Worm (Caenorhabditis elegans): ENCODE data around the gene aipr-1.

The aipr-1 gene

ce11 chrII:6582758-6583157 lies 11.3 kb downstream of the aipr-1 start, which contains the start of gene C56C10.4:
C56C10.4 (plus strand) TSS chrII:6583058.
- TF ChIP-seq hlh-11 (tag; optimal IDR thresholded peaks at IDR 0.05) (no peak), attf-4 (tag; optimal IDR thresholded peaks at IDR 0.05) (no peak), lin-1 (GFP tag; IDR thresholded peaks at IDR 0.05) (no peak)

ce11 chrII:6581236-6581635 lies 12.8 kb downstream of the aipr-1 start, which contains the start of gene C56C10.6:
C56C10.6 (minus strand) TSS chrII:6581336.
- TF ChIP-seq ztf-11 (tag; optimal IDR thresholded peaks at IDR 0.05) (no peak), nhr-111 (GFP tag; optimal IDR thresholded peaks at IDR 0.05) (no peak)

- TF ChIP-seq dve-1 (tag; optimal IDR thresholded peaks at IDR 0.05; ENCODE audit: insufficient read depth) (no peak), ama-1 (optimal IDR thresholded peaks at IDR 0.05) (no peak), F10B5.3 (tag; optimal IDR thresholded peaks at IDR 0.05) (no peak), nhr-48 (tag; optimal IDR thresholded peaks at IDR 0.05) (no peak), daf-8 (GFP tag; IDR thresholded peaks at IDR 0.05) (no peak), rbr-2 (tag; optimal IDR thresholded peaks at IDR 0.05) (no peak), F49E8.2 (tag; optimal IDR thresholded peaks at IDR 0.05; ENCODE audit: borderline replicate concordance) (no peak), mes-2 (tag; optimal IDR thresholded peaks at IDR 0.05; ENCODE audit: poor library complexity, severe bottlenecking) (no peak), nhr-41 (GFP tag; IDR thresholded peaks at IDR 0.05) (no peak), dmd-9 (GFP tag; IDR thresholded peaks at IDR 0.05) (no peak), daf-16 (GFP tag; optimal IDR thresholded peaks at IDR 0.05) (no peak), daf-16 (tag; optimal IDR thresholded peaks at IDR 0.05) (no peak), set-16 (GFP tag; IDR thresholded peaks at IDR 0.05) (no peak), F37D6.2 (tag; optimal IDR thresholded peaks at IDR 0.05) (no peak)
Measured at ce11 chrII:6578378-6578777, 15.7 kb downstream of the aipr-1 start, which contains the start of gene sra-31. sra-31 (minus strand) TSS chrII:6578478.

- no peak for TF ChIP-seq mxl-2 (GFP tag; conservative IDR thresholded peaks at IDR 0.05)
- no peak for TF ChIP-seq ceh-32 (tag; optimal IDR thresholded peaks at IDR 0.05; ENCODE audit: poor library complexity)
- no peak for TF ChIP-seq nhr-11 (tag; optimal IDR thresholded peaks at IDR 0.05)
- TF ChIP-seq attf-4 (tag; optimal IDR thresholded peaks at IDR 0.05): no peak
- no peak for TF ChIP-seq lin-1 (GFP tag; IDR thresholded peaks at IDR 0.05)
Measured at ce11 chrII:6575647-6576046, 18.4 kb downstream of the aipr-1 start, which contains the start of gene sra-29. sra-29 (minus strand) TSS chrII:6575747.

ce11 chrII:6573677-6574076 lies 20.4 kb downstream of the aipr-1 start, which contains the start of gene sra-28:
sra-28 (minus strand) TSS chrII:6573777.
- TF ChIP-seq nhr-111 (GFP tag; optimal IDR thresholded peaks at IDR 0.05) (no peak), pqm-1 (tag; optimal IDR thresholded peaks at IDR 0.05) (no peak), aha-1 (tag) (no peak), attf-4 (tag; optimal IDR thresholded peaks at IDR 0.05) (no peak), zag-1 (tag; optimal IDR thresholded peaks at IDR 0.05) (no peak), zfp-2 (tag; optimal IDR thresholded peaks at IDR 0.05) (no peak), ZK546.5 (tag; optimal IDR thresholded peaks at IDR 0.05) (no peak), cey-2 (tag; optimal IDR thresholded peaks at IDR 0.05; ENCODE audit: borderline replicate concordance, insufficient read depth) (no peak), skn-1 (tag; optimal IDR thresholded peaks at IDR 0.05) (no peak), daf-8 (GFP tag; IDR thresholded peaks at IDR 0.05) (no peak), F26F4.8 (GFP tag; conservative IDR thresholded peaks at IDR 0.05) (no peak), lin-38 (GFP tag; IDR thresholded peaks at IDR 0.05) (no peak), spr-3 (GFP tag; optimal IDR thresholded peaks at IDR 0.05) (no peak), hif-1 (tag; optimal IDR thresholded peaks at IDR 0.05) (no peak)
